Worm (Caenorhabditis elegans): ENCODE measurements around the gene C33E10.8.
"Not testable (repeated sequence)": the region's sequence is repeated elsewhere in the genome, so short reads cannot be mapped to it uniquely, and the experiment has no call there.

DNA sequence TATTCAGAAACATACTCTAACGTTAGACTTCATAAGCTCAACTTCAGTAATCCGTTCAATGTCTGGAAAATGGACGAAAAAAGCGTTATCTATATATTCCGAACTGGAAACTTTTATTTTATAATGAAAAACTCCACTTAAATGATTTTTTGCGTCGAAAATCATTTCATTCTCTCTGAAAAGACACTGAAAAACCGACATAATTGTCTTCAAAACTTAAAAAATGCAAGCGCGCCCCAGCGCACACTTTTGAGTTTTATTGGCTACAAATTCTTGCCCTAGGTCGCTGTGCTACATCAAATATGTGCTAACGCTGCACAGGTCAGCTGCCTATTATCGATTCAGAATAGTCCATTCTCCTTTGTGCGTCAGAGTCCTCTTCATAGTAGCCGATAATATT lies 10.3 kb upstream of the C33E10.8 start, which contains the start of gene C33E10.1:
- TF ChIP-seq nhr-48 (tag; optimal IDR thresholded peaks at IDR 0.05); aly-2 (tag; optimal IDR thresholded peaks at IDR 0.05); ztf-11 (tag; optimal IDR thresholded peaks at IDR 0.05); ces-1 (GFP tag; optimal IDR thresholded peaks at IDR 0.05); ama-1 (optimal IDR thresholded peaks at IDR 0.05); duxl-1 (tag; optimal IDR thresholded peaks at IDR 0.05; ENCODE audit: poor library complexity); sdz-12 (GFP tag; optimal IDR thresholded peaks at IDR 0.05); F49E8.2 (tag; optimal IDR thresholded peaks at IDR 0.05; ENCODE audit: borderline replicate concordance); lir-3 (tag; optimal IDR thresholded peaks at IDR 0.05); ceh-32 (tag; optimal IDR thresholded peaks at IDR 0.05; ENCODE audit: poor library complexity); D1046.2 (GFP tag; IDR thresholded peaks at IDR 0.05); vab-7 (GFP tag; IDR thresholded peaks at IDR 0.05); daf-8 (GFP tag; IDR thresholded peaks at IDR 0.05); T26A8.4 (GFP tag; IDR thresholded peaks at IDR 0.05): not testable (repeated sequence)

Data from whole organism, L4 larva.